Worm (Caenorhabditis elegans) whole organism, L1 larva: ENCODE results near the gene prdx-6.

Experiments used
- C16A3.4 ChIP-seq: fragments of 150-350 bp; optimal IDR thresholded peaks from 2 replicates; lab custom pipeline; 2014; ENCODE audit warnings: missing biosample characterization, missing genetic modification characterization
- C34B4.2 ChIP-seq: sonication (generic microtip); optimal IDR thresholded peaks from 2 replicates; lab custom pipeline; 2017; ENCODE audit warnings: mild to moderate bottlenecking, missing genetic modification characterization, missing compliant biosample characterization
- F16B12.6 ChIP-seq: fragments of 150-350 bp; optimal IDR thresholded peaks from 2 replicates; lab custom pipeline; 2014; ENCODE audit warnings: missing biosample characterization, missing genetic modification characterization
- aly-2 ChIP-seq: fragments of 150-350 bp; optimal IDR thresholded peaks from 2 replicates; lab custom pipeline; 2014; ENCODE audit warnings: missing biosample characterization, missing genetic modification characterization
- ceh-63 ChIP-seq: fragments of 200-800 bp; sonication (Bioruptor generic); optimal IDR thresholded peaks from 2 replicates; lab custom pipeline; 2018; ENCODE audit warnings: mild to moderate bottlenecking, missing genetic modification characterization, missing compliant biosample characterization
- fkh-10 ChIP-seq: sonication (generic microtip); optimal IDR thresholded peaks from 2 replicates; lab custom pipeline; 2017; ENCODE audit warnings: missing biosample characterization, missing genetic modification reagents, missing genetic modification characterization
- fkh-4 ChIP-seq: sonication (generic microtip); optimal IDR thresholded peaks from 2 replicates; lab custom pipeline; 2016; ENCODE audit warnings: missing compliant biosample characterization, missing genetic modification characterization, borderline replicate concordance
- grh-1 ChIP-seq: fragments of 200-800 bp; sonication (Bioruptor generic); IDR thresholded peaks from 2 replicates; pipeline ENCODE4 v1.3.6; 2022; ENCODE audit warnings: missing genetic modification reagents, missing genetic modification characterization, missing compliant biosample characterization
- hlh-17 ChIP-seq: fragments of 200-800 bp; sonication (Bioruptor generic); optimal IDR thresholded peaks from 2 replicates; lab custom pipeline; 2018; ENCODE audit warnings: missing genetic modification characterization, mild to moderate bottlenecking, missing compliant biosample characterization, moderate library complexity, borderline replicate concordance
- isw-1 ChIP-seq: fragments of 200-800 bp; sonication (Bioruptor generic); IDR thresholded peaks from 2 replicates; pipeline ENCODE4 v1.3.6; 2022; ENCODE audit warnings: missing genetic modification characterization, missing compliant biosample characterization
- jun-1 ChIP-seq: fragments of 150-350 bp; optimal IDR thresholded peaks from 2 replicates; lab custom pipeline; 2014; ENCODE audit warnings: missing biosample characterization, missing genetic modification reagents, missing genetic modification characterization
- lir-3 ChIP-seq: sonication (generic microtip); optimal IDR thresholded peaks from 2 replicates; lab custom pipeline; 2016; ENCODE audit warnings: mild to moderate bottlenecking, missing genetic modification characterization, moderate library complexity, missing compliant biosample characterization; ENCODE audit not compliant: poor library complexity
- mep-1 ChIP-seq: fragments of 150-350 bp; optimal IDR thresholded peaks from 2 replicates; lab custom pipeline; 2014; ENCODE audit warnings: missing biosample characterization, missing genetic modification characterization
- nhr-237 ChIP-seq: fragments of 150-350 bp; optimal IDR thresholded peaks from 2 replicates; lab custom pipeline; 2014; ENCODE audit warnings: missing biosample characterization, missing genetic modification characterization
- pag-3 ChIP-seq: sonication (generic microtip); optimal IDR thresholded peaks from 2 replicates; lab custom pipeline; 2017; ENCODE audit warnings: missing genetic modification characterization, mild to moderate bottlenecking, missing compliant biosample characterization, antibody characterized with exemption, borderline replicate concordance; ENCODE audit not compliant: insufficient read depth
- rnt-1 ChIP-seq: sonication (generic microtip); optimal IDR thresholded peaks from 2 replicates; lab custom pipeline; 2016; ENCODE audit warnings: mild to moderate bottlenecking, missing genetic modification characterization, moderate library complexity, missing compliant biosample characterization
- snu-23 ChIP-seq: sonication (generic microtip); optimal IDR thresholded peaks from 2 replicates; lab custom pipeline; 2016; ENCODE audit warnings: missing genetic modification characterization, missing compliant biosample characterization
- tbx-2 ChIP-seq: sonication (generic microtip); optimal IDR thresholded peaks from 2 replicates; lab custom pipeline; 2016; ENCODE audit warnings: missing genetic modification characterization, missing compliant biosample characterization
- tlp-1 ChIP-seq: fragments of 150-350 bp; optimal IDR thresholded peaks from 2 replicates; lab custom pipeline; 2014; ENCODE audit warnings: missing biosample characterization, missing genetic modification characterization
- ztf-11 ChIP-seq, 2 experiments: sonication (generic microtip); optimal IDR thresholded peaks; 2 replicates each; lab custom pipeline; 2016 to 2017; ENCODE audit warnings: missing genetic modification characterization in 2 of 2, missing biosample characterization in 1 of 2, missing compliant biosample characterization in 1 of 2
- ztf-4 ChIP-seq: fragments of 150-350 bp; optimal IDR thresholded peaks from 2 replicates; lab custom pipeline; 2014; ENCODE audit warnings: missing biosample characterization, missing genetic modification characterization

prdx-6 gene

ce11 chrIV:266148-266547 lies 47.8 kb downstream of the prdx-6 start, which contains the start of gene T21D12.12:
Gene T21D12.12, plus strand, starts transcription at chrIV:266448.
- no peak for TF ChIP-seq tbx-2 (tag; lab: Kevin White, UChicago)
- no peak for TF ChIP-seq ceh-63 (GFP tag; lab: Kevin White, UChicago)
- no peak for TF ChIP-seq mep-1
- TF ChIP-seq lir-3 (tag; lab: Kevin White, UChicago): no peak
- TF ChIP-seq F16B12.6 (tag; lab: Kevin White, UChicago): no peak
- no peak for TF ChIP-seq hlh-17 (GFP tag; lab: Kevin White, UChicago)
- no peak for TF ChIP-seq C16A3.4

- TF ChIP-seq rnt-1 (tag; lab: Kevin White, UChicago) (no peak), nhr-237 (tag; lab: Kevin White, UChicago) (no peak), isw-1 (GFP tag; lab: Robert Waterston, UW) (no peak), ztf-4 (no peak), ztf-11 (tag; optimal IDR thresholded peaks at IDR 0.05; lab: Kevin White, UChicago) (no peak), fkh-4 (tag; lab: Kevin White, UChicago) (no peak), pag-3 (tag; lab: Kevin White, UChicago) (no peak), aly-2 (tag; lab: Kevin White, UChicago) (no peak), C34B4.2 (no peak), snu-23 (no peak), jun-1 (no peak), grh-1 (GFP tag; lab: Robert Waterston, UW) (no peak), fkh-10 (GFP tag; lab: Kevin White, UChicago) (no peak), tlp-1 (tag; lab: Kevin White, UChicago) (no peak)
These were observed 50.8 kb downstream of the prdx-6 start, which contains the start of gene T21D12.11 for ce11 chrIV:269107-269506. Gene T21D12.11, plus strand, starts transcription at chrIV:269407.
